Fruit fly (Drosophila melanogaster): ENCODE results near the gene CG14456.

DNA sequence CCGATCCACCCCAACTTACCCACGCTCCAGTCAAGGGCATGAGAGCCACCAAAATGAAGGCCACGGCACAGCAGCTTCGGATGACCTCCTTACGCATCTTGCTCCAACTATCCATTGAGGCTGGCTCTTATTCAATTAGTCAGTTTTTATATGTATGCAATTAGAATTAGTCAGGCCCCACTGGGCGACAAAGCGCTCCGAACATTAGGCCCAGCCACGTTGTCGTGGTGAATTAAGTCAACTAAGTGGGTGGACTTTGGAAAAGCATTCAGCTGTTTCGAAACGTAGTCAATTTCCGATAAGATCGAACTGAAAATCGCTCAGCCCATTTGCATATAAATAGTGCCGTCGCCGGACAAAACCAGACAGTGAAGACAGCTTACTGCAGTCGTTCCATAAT lies at the start of gene CG14456, which contains the start of gene CG14455:
- TF ChIP-seq Jra (GFP tag; optimal IDR thresholded peaks at IDR 0.05): no peak
- no peak for TF ChIP-seq dsf (GFP tag; optimal IDR thresholded peaks at IDR 0.05; ENCODE audit: borderline replicate concordance)
- no peak for TF ChIP-seq Vsx2 (GFP tag; optimal IDR thresholded peaks at IDR 0.05; ENCODE audit: partially characterized antibody)
- TF ChIP-seq br (GFP tag; optimal IDR thresholded peaks at IDR 0.05): no peak
- no peak for TF ChIP-seq Abd-B (GFP tag; optimal IDR thresholded peaks at IDR 0.05)
- TF ChIP-seq pan (optimal IDR thresholded peaks at IDR 0.05): no peak
- TF ChIP-seq CG9705 (GFP tag; optimal IDR thresholded peaks at IDR 0.05): no peak
- no peak for TF ChIP-seq h (GFP tag; optimal IDR thresholded peaks at IDR 0.05)
- no peak for TF ChIP-seq psq (GFP tag; optimal IDR thresholded peaks at IDR 0.05)
- no peak for TF ChIP-seq Dfd (GFP tag; optimal IDR thresholded peaks at IDR 0.05)
- TF ChIP-seq lola (GFP tag; optimal IDR thresholded peaks at IDR 0.05): no peak
- no peak for TF ChIP-seq dmrt93B (GFP tag; optimal IDR thresholded peaks at IDR 0.05)

Measured in whole organism, wandering third instar larva.